Worm (Caenorhabditis elegans): Measurements from ENCODE around the gene fozi-1.

The fozi-1 gene

ce11 chrIII:9326528-9326927, 44.9 kb downstream of the fozi-1 start:
- TF ChIP-seq elt-2 (tag; optimal IDR thresholded peaks at IDR 0.05) (peak; percentile 85), madf-2 (tag; optimal IDR thresholded peaks at IDR 0.05) (no peak), dmd-4 (tag; optimal IDR thresholded peaks at IDR 0.05; ENCODE audit: borderline replicate concordance) (no peak), K09A11.1 (tag; optimal IDR thresholded peaks at IDR 0.05; ENCODE audit: insufficient read depth) (no peak), C08G9.2 (tag; optimal IDR thresholded peaks at IDR 0.05) (no peak), hlh-15 (tag; optimal IDR thresholded peaks at IDR 0.05) (no peak)

- no peak for TF ChIP-seq nfya-1 (tag; optimal IDR thresholded peaks at IDR 0.05)
- TF ChIP-seq F13H6.1 (tag; optimal IDR thresholded peaks at IDR 0.05), result no peak
- no peak for TF ChIP-seq ref-2 (tag; optimal IDR thresholded peaks at IDR 0.05)
- no peak for TF ChIP-seq elt-2 (tag; optimal IDR thresholded peaks at IDR 0.05)
- no peak for TF ChIP-seq hlh-6 (tag; optimal IDR thresholded peaks at IDR 0.05)
- TF ChIP-seq pag-3 (tag; optimal IDR thresholded peaks at IDR 0.05; ENCODE audit: borderline replicate concordance), result no peak
- no peak for TF ChIP-seq ceh-48 (tag; optimal IDR thresholded peaks at IDR 0.05)
- no peak for TF ChIP-seq sox-4 (tag; optimal IDR thresholded peaks at IDR 0.05)
- no peak for TF ChIP-seq pha-4 (tag; optimal IDR thresholded peaks at IDR 0.05)
- TF ChIP-seq tbx-2 (tag; optimal IDR thresholded peaks at IDR 0.05), result no peak
- no peak for TF ChIP-seq fax-1 (tag; optimal IDR thresholded peaks at IDR 0.05)
- TF ChIP-seq ceh-18 (tag; optimal IDR thresholded peaks at IDR 0.05), result no peak
- TF ChIP-seq ahr-1 (tag; optimal IDR thresholded peaks at IDR 0.05), result no peak
Measured at ce11 chrIII:9327910-9328309, 46.3 kb downstream of the fozi-1 start.

- TF ChIP-seq unc-55 (GFP tag; optimal IDR thresholded peaks at IDR 0.05) (peak; percentile 96), gmeb-2 (tag; optimal IDR thresholded peaks at IDR 0.05) (no peak), ceh-18 (tag; optimal IDR thresholded peaks at IDR 0.05) (peak; percentile 23)
Measured at ce11 chrIII:9328732-9329131, 47.2 kb downstream of the fozi-1 start.

ce11 chrIII:9329266-9329665, 47.7 kb downstream of the fozi-1 start, which contains the start of gene C40H1.3:
Gene C40H1.3 (minus strand): TSS chrIII:9329366.
- no peak for TF ChIP-seq unc-86 (tag; optimal IDR thresholded peaks at IDR 0.05)
- no peak for TF ChIP-seq C08G9.2 (tag; optimal IDR thresholded peaks at IDR 0.05)

ce11 chrIII:9329790-9330366, 48.3 kb downstream of the fozi-1 start, which contains the start of gene ttr-5:
Gene ttr-5 (plus strand): TSS chrIII:9330316.
- TF ChIP-seq zip-5 (tag; optimal IDR thresholded peaks at IDR 0.05), result no peak
- TF ChIP-seq fax-1 (tag; optimal IDR thresholded peaks at IDR 0.05), result no peak
- TF ChIP-seq gmeb-2 (tag; optimal IDR thresholded peaks at IDR 0.05), result no peak
- no peak for TF ChIP-seq eyg-1 (tag; optimal IDR thresholded peaks at IDR 0.05)
- TF ChIP-seq K02D7.2 (tag; optimal IDR thresholded peaks at IDR 0.05), result no peak
- TF ChIP-seq nhr-11 (tag; optimal IDR thresholded peaks at IDR 0.05), result no peak
- TF ChIP-seq Y22D7AL.16 (tag; optimal IDR thresholded peaks at IDR 0.05), result no peak
- TF ChIP-seq pha-4 (tag; optimal IDR thresholded peaks at IDR 0.05), result no peak
- TF ChIP-seq C08G9.2 (tag; optimal IDR thresholded peaks at IDR 0.05), result no peak
- no peak for TF ChIP-seq pat-9 (tag; optimal IDR thresholded peaks at IDR 0.05)
- no peak for TF ChIP-seq F13H6.1 (tag; optimal IDR thresholded peaks at IDR 0.05)
- no peak for TF ChIP-seq hlh-8 (tag; optimal IDR thresholded peaks at IDR 0.05)
- TF ChIP-seq ceh-45 (GFP tag; IDR thresholded peaks at IDR 0.05), result no peak
- TF ChIP-seq tbx-2 (tag; optimal IDR thresholded peaks at IDR 0.05), result no peak
- TF ChIP-seq dve-1 (tag; optimal IDR thresholded peaks at IDR 0.05), result no peak
- TF ChIP-seq sdc-2 (tag; optimal IDR thresholded peaks at IDR 0.05), result no peak

- TF ChIP-seq C08G9.2 (tag; optimal IDR thresholded peaks at IDR 0.05) (no peak), unc-55 (GFP tag; optimal IDR thresholded peaks at IDR 0.05) (no peak), ztf-16 (tag; optimal IDR thresholded peaks at IDR 0.05) (no peak), pha-2 (tag; optimal IDR thresholded peaks at IDR 0.05) (no peak), Y22D7AL.16 (tag; optimal IDR thresholded peaks at IDR 0.05) (no peak), pag-3 (tag; optimal IDR thresholded peaks at IDR 0.05; ENCODE audit: borderline replicate concordance) (no peak), unc-42 (tag; optimal IDR thresholded peaks at IDR 0.05) (no peak), npax-4 (tag; optimal IDR thresholded peaks at IDR 0.05) (no peak), sdc-2 (tag; optimal IDR thresholded peaks at IDR 0.05) (no peak), pqm-1 (tag; optimal IDR thresholded peaks at IDR 0.05) (no peak), ttx-3 (tag; optimal IDR thresholded peaks at IDR 0.05) (no peak), eyg-1 (tag; optimal IDR thresholded peaks at IDR 0.05) (no peak), tbx-7 (tag; optimal IDR thresholded peaks at IDR 0.05) (no peak), ref-2 (tag; optimal IDR thresholded peaks at IDR 0.05) (no peak), sox-4 (tag; optimal IDR thresholded peaks at IDR 0.05) (no peak), zip-5 (tag; optimal IDR thresholded peaks at IDR 0.05) (no peak)
Measured at ce11 chrIII:9331084-9331564, 49.5 kb downstream of the fozi-1 start, which contains the start of gene ufc-1. Gene ufc-1 (plus strand): TSS chrIII:9331514.
